Fruit fly (Drosophila melanogaster) whole organism, embryonic: ENCODE measurements around the gene CG15642.
A peak's percentile ranks its signal among the peaks of the same experiment; 100 is the strongest.

Experiments used
- Ada2b ChIP-seq: fragments of 200-800 bp; sonication (Bioruptor generic); IDR thresholded peaks from 2 replicates; pipeline ENCODE4 v1.3.6; 2022; ENCODE audit warnings: missing biosample characterization, missing genetic modification characterization
- Aef1 ChIP-seq: fragments of 200-800 bp; sonication (Bioruptor generic); IDR thresholded peaks from 3 replicates; pipeline ENCODE4 v1.3.6; 2022; ENCODE audit warnings: missing biosample characterization, missing genetic modification characterization
- C15 ChIP-seq: fragments of 200-800 bp; sonication (Bioruptor generic); IDR thresholded peaks from 3 replicates; pipeline ENCODE4 v1.3.6; 2022; ENCODE audit warnings: missing biosample characterization, missing genetic modification characterization
- CG11504 ChIP-seq: fragments of 200-800 bp; sonication (Bioruptor generic); optimal IDR thresholded peaks from 3 replicates; lab custom pipeline; 2019; ENCODE audit warnings: missing biosample characterization, mild to moderate bottlenecking, missing genetic modification characterization, moderate library complexity
- CG13624 ChIP-seq: fragments of 200-800 bp; sonication (Bioruptor generic); optimal IDR thresholded peaks from 2 replicates; lab custom pipeline; 2016; ENCODE audit warnings: missing biosample characterization, missing genetic modification characterization
- CG15696 ChIP-seq: fragments of 200-800 bp; sonication (Bioruptor generic); optimal IDR thresholded peaks from 2 replicates; lab custom pipeline; 2019; ENCODE audit warnings: missing biosample characterization, mild to moderate bottlenecking, missing genetic modification characterization, moderate library complexity
- CG2129 ChIP-seq: fragments of 200-800 bp; sonication (Bioruptor generic); IDR thresholded peaks from 2 replicates; pipeline ENCODE4 v1.3.6; 2022; ENCODE audit warnings: missing biosample characterization, missing genetic modification characterization; ENCODE audit not compliant: partially characterized antibody
- CG2199 ChIP-seq: fragments of 200-800 bp; sonication (Bioruptor generic); IDR thresholded peaks from 3 replicates; pipeline ENCODE4 v1.3.6; 2022; ENCODE audit warnings: missing biosample characterization, missing genetic modification characterization
- CG30431 ChIP-seq: fragments of 200-800 bp; sonication (Bioruptor generic); optimal IDR thresholded peaks from 2 replicates; lab custom pipeline; 2017; ENCODE audit warnings: missing biosample characterization, missing genetic modification characterization
- CG4360 ChIP-seq: fragments of 200-800 bp; sonication (Bioruptor generic); IDR thresholded peaks from 2 replicates; pipeline ENCODE4 v1.3.6; 2022; ENCODE audit warnings: missing biosample characterization, missing genetic modification characterization
- CG43689 ChIP-seq: fragments of 200-800 bp; sonication (Bioruptor generic); IDR thresholded peaks from 2 replicates; pipeline ENCODE4 v1.3.6; 2022; ENCODE audit warnings: missing biosample characterization, missing genetic modification characterization
- CG4820 ChIP-seq: fragments of 200-800 bp; sonication (Bioruptor generic); optimal IDR thresholded peaks from 3 replicates; lab custom pipeline; 2016; ENCODE audit warnings: missing biosample characterization, missing genetic modification characterization
- CG6272 ChIP-seq: fragments of 200-800 bp; sonication (Bioruptor generic); IDR thresholded peaks from 2 replicates; pipeline ENCODE4 v1.3.6; 2022; ENCODE audit warnings: missing biosample characterization, missing genetic modification characterization
- CG6854 ChIP-seq: fragments of 200-800 bp; sonication (Bioruptor generic); optimal IDR thresholded peaks from 3 replicates; lab custom pipeline; 2017; ENCODE audit warnings: missing biosample characterization, mild to moderate bottlenecking, missing genetic modification characterization
- CG7556 ChIP-seq: fragments of 200-800 bp; sonication (Bioruptor generic); optimal IDR thresholded peaks from 2 replicates; lab custom pipeline; 2017; ENCODE audit warnings: missing biosample characterization, mild to moderate bottlenecking, missing genetic modification characterization
- CG7987 ChIP-seq: fragments of 200-800 bp; sonication (Bioruptor generic); optimal IDR thresholded peaks from 2 replicates; lab custom pipeline; 2018; ENCODE audit warnings: missing biosample characterization, mild to moderate bottlenecking, missing genetic modification characterization, moderate library complexity
- CG8290 ChIP-seq, 3 experiments: fragments of 200-800 bp; sonication (Bioruptor generic); optimal IDR thresholded peaks; 2 replicates each; lab custom pipeline; 2016 to 2019; ENCODE audit warnings: missing biosample characterization in 3 of 3, missing genetic modification characterization in 3 of 3, mild to moderate bottlenecking in 2 of 3, moderate library complexity in 1 of 3
- CG9609 ChIP-seq: fragments of 200-800 bp; sonication (Bioruptor generic); optimal IDR thresholded peaks from 3 replicates; lab custom pipeline; 2016; ENCODE audit warnings: missing biosample characterization, missing genetic modification characterization
- CkIIα-i1 ChIP-seq: fragments of 200-800 bp; sonication (Bioruptor generic); IDR thresholded peaks from 2 replicates; pipeline ENCODE4 v1.3.6; 2022; ENCODE audit warnings: missing biosample characterization, missing genetic modification characterization
- Dip2 ChIP-seq: fragments of 200-800 bp; sonication (Bioruptor generic); IDR thresholded peaks from 2 replicates; pipeline ENCODE4 v1.3.6; 2022; ENCODE audit warnings: missing biosample characterization, missing genetic modification characterization
- Dp ChIP-seq: fragments of 200-800 bp; sonication (Bioruptor generic); optimal IDR thresholded peaks from 2 replicates; lab custom pipeline; 2018; ENCODE audit warnings: missing biosample characterization, mild to moderate bottlenecking, missing genetic modification characterization, moderate library complexity
- ERR ChIP-seq: fragments of 200-800 bp; sonication (Bioruptor generic); optimal IDR thresholded peaks from 2 replicates; lab custom pipeline; 2016; ENCODE audit warnings: missing biosample characterization, missing genetic modification characterization
- H2.0 ChIP-seq: fragments of 200-800 bp; sonication (Bioruptor generic); IDR thresholded peaks from 2 replicates; pipeline ENCODE4 v1.3.6; 2022; ENCODE audit warnings: missing biosample characterization, missing genetic modification characterization
- Hand ChIP-seq: fragments of 200-800 bp; sonication (Bioruptor generic); optimal IDR thresholded peaks from 2 replicates; lab custom pipeline; 2017; ENCODE audit warnings: mild to moderate bottlenecking, missing biosample characterization, missing genetic modification reagents, missing genetic modification characterization
- Jarid2 ChIP-seq: fragments of 200-800 bp; sonication (Bioruptor generic); optimal IDR thresholded peaks from 3 replicates; lab custom pipeline; 2017; ENCODE audit warnings: mild to moderate bottlenecking, missing biosample characterization, missing genetic modification reagents, missing genetic modification characterization
- Max ChIP-seq: fragments of 200-800 bp; sonication (Bioruptor generic); optimal IDR thresholded peaks from 2 replicates; lab custom pipeline; 2016; ENCODE audit warnings: missing biosample characterization, mild to moderate bottlenecking, missing genetic modification characterization
- Nf-YC ChIP-seq: fragments of 200-800 bp; optimal IDR thresholded peaks from 3 replicates; lab custom pipeline; 2019; ENCODE audit warnings: missing biosample characterization, mild to moderate bottlenecking, missing genetic modification characterization, moderate library complexity
- Tbp ChIP-seq: fragments of >200 bp; optimal IDR thresholded peaks from 2 replicates; lab custom pipeline; 2018; ENCODE audit warnings: missing biosample characterization, missing genetic modification characterization
- Trl ChIP-seq, 3 experiments: fragments of >200 bp in 2 of 3; fragments of 200-800 bp in 1 of 3; sonication (Bioruptor generic) in 1 of 3; optimal IDR thresholded peaks; 2 replicates in 1 of 3; 3 replicates in 2 of 3; lab custom pipeline; 2016 to 2017; ENCODE audit warnings: missing biosample characterization in 1 of 3, missing genetic modification characterization in 1 of 3
- bcd ChIP-seq: fragments of 200-800 bp; sonication (Bioruptor generic); optimal IDR thresholded peaks from 2 replicates; lab custom pipeline; 2017; ENCODE audit warnings: missing biosample characterization, mild to moderate bottlenecking, missing genetic modification characterization
- chm ChIP-seq: fragments of 200-800 bp; sonication (Bioruptor generic); IDR thresholded peaks from 2 replicates; pipeline ENCODE4 v1.3.6; 2022; ENCODE audit warnings: missing biosample characterization, missing genetic modification characterization
- da ChIP-seq: fragments of 200-800 bp; sonication (Bioruptor generic); optimal IDR thresholded peaks from 2 replicates; lab custom pipeline; 2016; ENCODE audit warnings: missing biosample characterization, missing genetic modification characterization
- dati ChIP-seq: fragments of 200-800 bp; sonication (Bioruptor generic); IDR thresholded peaks from 2 replicates; pipeline ENCODE4 v1.3.6; 2022; ENCODE audit warnings: missing biosample characterization, missing genetic modification characterization
- dmrt99B ChIP-seq: fragments of 200-800 bp; sonication (Bioruptor generic); optimal IDR thresholded peaks from 2 replicates; lab custom pipeline; 2018; ENCODE audit warnings: missing biosample characterization, mild to moderate bottlenecking, missing genetic modification characterization, moderate library complexity
- dysf ChIP-seq: fragments of 200-800 bp; sonication (Bioruptor generic); IDR thresholded peaks from 3 replicates; pipeline ENCODE4 v1.3.6; 2022; ENCODE audit warnings: missing biosample characterization, missing genetic modification characterization
- gce ChIP-seq: fragments of 200-800 bp; sonication (Bioruptor generic); IDR thresholded peaks from 3 replicates; pipeline ENCODE4 v1.3.6; 2022; ENCODE audit warnings: missing biosample characterization, missing genetic modification characterization
- gfzf ChIP-seq: fragments of 200-800 bp; sonication (Bioruptor generic); optimal IDR thresholded peaks from 2 replicates; lab custom pipeline; 2016; ENCODE audit warnings: missing biosample characterization, mild to moderate bottlenecking, missing genetic modification characterization, moderate library complexity
- gt ChIP-seq: fragments of 200-800 bp; sonication (Bioruptor generic); IDR thresholded peaks from 2 replicates; pipeline ENCODE4 v1.3.6; 2022; ENCODE audit warnings: missing biosample characterization, missing genetic modification characterization
- h ChIP-seq: fragments of >200 bp; optimal IDR thresholded peaks from 2 replicates; lab custom pipeline; 2017
- hbn ChIP-seq: fragments of 200-800 bp; sonication (Bioruptor generic); IDR thresholded peaks from 2 replicates; pipeline ENCODE4 v1.3.6; 2022; ENCODE audit warnings: missing biosample characterization, missing genetic modification characterization; ENCODE audit not compliant: partially characterized antibody
- inv ChIP-seq: fragments of 200-800 bp; sonication (Bioruptor generic); IDR thresholded peaks from 2 replicates; pipeline ENCODE4 v1.3.6; 2022; ENCODE audit warnings: missing biosample characterization, missing genetic modification characterization; ENCODE audit not compliant: partially characterized antibody
- lmd ChIP-seq: fragments of 200-800 bp; sonication (Bioruptor generic); IDR thresholded peaks from 2 replicates; pipeline ENCODE4 v1.3.6; 2022; ENCODE audit warnings: missing biosample characterization, missing genetic modification characterization
- mirr ChIP-seq: fragments of 200-800 bp; sonication (Bioruptor generic); optimal IDR thresholded peaks from 3 replicates; lab custom pipeline; 2018; ENCODE audit warnings: missing biosample characterization, mild to moderate bottlenecking, missing genetic modification characterization
- onecut ChIP-seq: fragments of 200-800 bp; sonication (Bioruptor generic); IDR thresholded peaks from 2 replicates; pipeline ENCODE4 v1.3.6; 2022; ENCODE audit warnings: missing biosample characterization, missing genetic modification characterization
- pnt ChIP-seq: fragments of 200-800 bp; sonication (Bioruptor generic); optimal IDR thresholded peaks from 3 replicates; lab custom pipeline; 2016; ENCODE audit warnings: missing biosample characterization, missing genetic modification characterization
- repo ChIP-seq: fragments of 200-800 bp; sonication (Bioruptor generic); optimal IDR thresholded peaks from 2 replicates; lab custom pipeline; 2016; ENCODE audit warnings: missing biosample characterization, missing genetic modification characterization
- ro ChIP-seq: fragments of 200-800 bp; sonication (Bioruptor generic); IDR thresholded peaks from 2 replicates; pipeline ENCODE4 v1.3.6; 2022; ENCODE audit warnings: missing biosample characterization, missing genetic modification characterization
- slp2 ChIP-seq: fragments of 200-800 bp; sonication (Bioruptor generic); optimal IDR thresholded peaks from 2 replicates; lab custom pipeline; 2016; ENCODE audit warnings: missing biosample characterization, missing genetic modification characterization
- sug ChIP-seq: fragments of 200-800 bp; optimal IDR thresholded peaks from 2 replicates; lab custom pipeline; 2019; ENCODE audit warnings: missing biosample characterization, mild to moderate bottlenecking, missing genetic modification characterization, moderate library complexity
- tna ChIP-seq: fragments of 200-800 bp; sonication (Bioruptor generic); IDR thresholded peaks from 2 replicates; pipeline ENCODE4 v1.3.6; 2022; ENCODE audit warnings: missing biosample characterization, missing genetic modification characterization; ENCODE audit not compliant: partially characterized antibody
- trem ChIP-seq: fragments of 200-800 bp; optimal IDR thresholded peaks from 3 replicates; lab custom pipeline; 2019; ENCODE audit warnings: missing biosample characterization, mild to moderate bottlenecking, missing genetic modification characterization, moderate library complexity
- zen2 ChIP-seq: fragments of 200-800 bp; sonication (Bioruptor generic); IDR thresholded peaks from 3 replicates; pipeline ENCODE4 v1.3.6; 2022; ENCODE audit warnings: missing biosample characterization, missing genetic modification characterization; ENCODE audit not compliant: partially characterized antibody

Gene CG15642

dm6 chrX:15471904-15472303, 4.3 kb upstream of the CG15642 start, which contains the start of the genes Grip128 and Alg14 (continued):
- no peak for TF ChIP-seq dysf (GFP tag; lab: Robert Waterston, UW)
- TF ChIP-seq repo, result no peak
- TF ChIP-seq lmd (GFP tag; lab: Robert Waterston, UW), result no peak
- no peak for TF ChIP-seq CG4820
- TF ChIP-seq Ada2b, result no peak
- TF ChIP-seq Tbp (GFP tag; lab: Kevin White, UChicago), result no peak
- TF ChIP-seq zen2 (GFP tag; lab: Robert Waterston, UW), result peak; percentile 59; the same call in 1 of the 3 replicates
- no peak for TF ChIP-seq slp2 (GFP tag; lab: Kevin White, UChicago)
- no peak for TF ChIP-seq CG8290 (GFP tag; optimal IDR thresholded peaks at IDR 0.05; lab: Kevin White, UChicago)
- TF ChIP-seq CG8290 (tag; optimal IDR thresholded peaks at IDR 0.05; lab: Kevin White, UChicago), result no peak
- no peak for TF ChIP-seq Max (GFP tag; lab: Kevin White, UChicago)
- peak; percentile 22 for TF ChIP-seq trem (tag; lab: Kevin White, UChicago)
- no peak for TF ChIP-seq CG11504 (tag; lab: Kevin White, UChicago)
- no peak for TF ChIP-seq CG15696
- TF ChIP-seq CG7987 (GFP tag; lab: Kevin White, UChicago), result no peak
- TF ChIP-seq da (GFP tag; lab: Kevin White, UChicago), result no peak
- TF ChIP-seq Aef1 (GFP tag; lab: Robert Waterston, UW), result no peak
- no peak for TF ChIP-seq CkIIα-i1
- no peak for TF ChIP-seq ERR
- TF ChIP-seq CG13624 (GFP tag; lab: Kevin White, UChicago), result no peak
- no peak for TF ChIP-seq CG43689
- no peak for TF ChIP-seq pnt
- TF ChIP-seq H2.0, result no peak
- no peak for TF ChIP-seq dmrt99B (tag; lab: Kevin White, UChicago)
- TF ChIP-seq inv (GFP tag; lab: Robert Waterston, UW), result no peak; the same call in 1 of the 2 replicates
- TF ChIP-seq gt (GFP tag; lab: Robert Waterston, UW), result no peak
- TF ChIP-seq onecut (GFP tag; lab: Robert Waterston, UW), result no peak
- no peak for TF ChIP-seq Jarid2 (GFP tag; lab: Kevin White, UChicago)
- no peak for TF ChIP-seq C15 (GFP tag; lab: Robert Waterston, UW)
- no peak; the same call in 1 of the 2 replicates for TF ChIP-seq CG2129 (GFP tag; lab: Robert Waterston, UW)
- 0 out of 2 replicates have a peak, but pooled peaks have one; percentile 29 for TF ChIP-seq hbn (GFP tag; lab: Robert Waterston, UW)
- TF ChIP-seq Dip2 (GFP tag; lab: Robert Waterston, UW), result no peak
- no peak for TF ChIP-seq CG6854 (GFP tag; lab: Kevin White, UChicago)
- TF ChIP-seq mirr (GFP tag; lab: Kevin White, UChicago), result no peak
- no peak for TF ChIP-seq sug
- peak; percentile 48 for TF ChIP-seq Dp (GFP tag; lab: Kevin White, UChicago)
- no peak for TF ChIP-seq Trl (optimal IDR thresholded peaks at IDR 0.05; lab: Kevin White, UChicago)
- no peak for TF ChIP-seq Trl (GFP tag; optimal IDR thresholded peaks at IDR 0.05; lab: Kevin White, UChicago)
- no peak for TF ChIP-seq dati (GFP tag; lab: Robert Waterston, UW)
- TF ChIP-seq gfzf (GFP tag; lab: Kevin White, UChicago), result no peak
- TF ChIP-seq CG9609 (GFP tag; lab: Kevin White, UChicago), result no peak
- TF ChIP-seq gce (GFP tag; lab: Robert Waterston, UW), result no peak
- no peak for TF ChIP-seq CG6272
- no peak for TF ChIP-seq chm (GFP tag; lab: Robert Waterston, UW)
- TF ChIP-seq CG7556 (GFP tag; lab: Kevin White, UChicago), result no peak
- TF ChIP-seq h, result no peak
- no peak for TF ChIP-seq ro (GFP tag; lab: Robert Waterston, UW)
- TF ChIP-seq Hand (GFP tag; lab: Kevin White, UChicago), result no peak
- no peak for TF ChIP-seq bcd
- TF ChIP-seq CG2199 (GFP tag; lab: Robert Waterston, UW), result no peak
- no peak for TF ChIP-seq CG30431 (GFP tag; lab: Kevin White, UChicago)
- peak; percentile 66 for TF ChIP-seq tna (GFP tag; lab: Robert Waterston, UW)
- TF ChIP-seq Nf-YC (tag; lab: Kevin White, UChicago), result no peak
- no peak for TF ChIP-seq CG4360 (GFP tag; lab: Robert Waterston, UW)
